Worm (Caenorhabditis elegans) whole organism, L4/young adult: ENCODE measurements around the gene T21B10.4.

Source experiments
- dao-5 ChIP-seq: sonication (generic microtip); optimal IDR thresholded peaks from 2 replicates; lab custom pipeline; 2016; ENCODE audit warnings: missing genotype, missing genetic modification characterization, moderate library complexity, missing compliant biosample characterization
- him-1 ChIP-seq: sonication (generic microtip); optimal IDR thresholded peaks from 2 replicates; lab custom pipeline; 2016; ENCODE audit warnings: missing genotype, missing genetic modification reagents, missing genetic modification characterization, missing compliant biosample characterization

DNA sequence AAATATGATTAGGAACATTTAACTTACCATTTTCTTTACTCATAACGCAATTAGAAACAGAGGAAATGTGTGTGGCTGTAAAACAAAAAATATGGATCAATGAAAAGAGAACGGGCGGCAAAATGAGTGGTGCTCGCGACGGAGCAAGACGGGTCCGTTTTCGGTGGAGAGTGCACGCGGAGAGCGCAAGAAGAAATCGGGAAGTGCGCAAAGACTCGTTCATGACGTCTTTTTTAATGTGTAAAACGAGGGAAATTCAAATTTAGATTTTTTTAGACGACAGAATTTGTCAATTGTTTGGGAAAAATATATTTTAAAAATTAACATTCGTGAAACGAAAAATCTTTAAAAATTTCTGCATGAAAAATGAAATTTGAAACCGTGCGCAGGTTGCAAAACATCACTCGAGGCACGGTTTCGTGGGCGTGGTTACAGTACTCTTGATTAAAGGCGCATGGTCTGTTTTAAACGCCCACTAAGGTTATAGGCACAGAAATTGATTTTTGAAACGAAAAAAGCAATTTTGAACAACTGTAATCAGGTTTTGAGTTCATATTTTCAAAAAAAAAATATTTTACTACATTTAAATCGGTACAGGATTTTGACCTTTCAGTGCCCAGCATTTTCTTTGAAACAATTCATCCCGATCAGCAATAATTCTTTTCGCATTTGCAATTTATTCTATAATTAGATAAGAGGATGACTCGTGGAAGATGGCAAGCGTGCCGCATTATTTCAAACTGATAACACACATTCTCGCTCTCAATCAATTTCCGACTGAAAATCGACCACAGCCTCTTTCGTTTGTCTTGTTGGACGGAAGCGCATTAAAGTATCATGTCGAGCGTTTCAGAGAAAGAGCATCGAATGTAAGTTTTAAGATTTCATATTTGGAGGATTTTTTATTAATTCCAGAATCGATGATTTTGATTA, 28.8 kb downstream of the T21B10.4 start, which contains the start of the genes szy-20 and C18E9.5:
- TF ChIP-seq dao-5 (tag; lab: Kevin White, UChicago) (no peak), him-1 (tag; lab: Kevin White, UChicago) (peak; percentile 75)
